Fruit fly (Drosophila melanogaster): ENCODE measurements around the gene CG4829.

The CG4829 gene

DNA sequence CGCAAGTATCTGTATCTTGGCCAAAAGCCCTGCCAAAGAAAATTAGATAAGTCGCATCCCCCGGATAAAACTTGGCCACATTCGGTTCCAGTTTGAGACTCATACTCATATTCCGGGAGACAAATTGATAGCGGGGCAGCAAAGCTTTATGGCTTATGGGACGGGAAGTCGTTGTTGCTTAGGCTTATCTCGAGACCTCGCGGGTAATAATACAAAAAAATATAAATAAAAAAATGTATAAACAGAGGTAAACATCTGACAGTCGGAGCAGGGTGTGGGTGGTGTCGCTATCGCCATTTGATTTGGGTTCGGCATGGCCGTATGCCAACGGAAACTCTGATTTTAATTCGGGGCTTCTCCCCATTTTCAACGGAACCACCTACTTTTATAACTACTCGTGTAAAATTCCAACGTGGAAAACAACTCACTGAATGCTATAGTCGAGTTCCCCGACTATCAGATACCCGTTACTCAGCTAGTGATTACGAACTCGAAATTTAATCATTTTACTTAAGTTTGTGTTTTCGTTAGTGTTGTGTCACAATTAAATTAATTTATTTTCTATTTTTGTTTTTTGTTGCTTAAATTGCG lies 26.2 kb downstream of the CG4829 start (continued):
- TF ChIP-seq seq (GFP tag; IDR thresholded peaks at IDR 0.05) = no peak
- no peak for TF ChIP-seq HLH54F (GFP tag; optimal IDR thresholded peaks at IDR 0.05)
- TF ChIP-seq twi (tag; optimal IDR thresholded peaks at IDR 0.05) = no peak
- no peak for TF ChIP-seq Elba2 (GFP tag; optimal IDR thresholded peaks at IDR 0.05)
- peak; percentile 79 for TF ChIP-seq CG13894 (tag; optimal IDR thresholded peaks at IDR 0.05)
- TF ChIP-seq pan (optimal IDR thresholded peaks at IDR 0.05) = no peak
- no peak for TF ChIP-seq pan (GFP tag; optimal IDR thresholded peaks at IDR 0.05 in 1 of 2, IDR thresholded peaks at IDR 0.05 in 1 of 2)
- TF ChIP-seq tin (GFP tag; optimal IDR thresholded peaks at IDR 0.05) = no peak
- no peak for TF ChIP-seq Dip3 (GFP tag; optimal IDR thresholded peaks at IDR 0.05)
- peak; percentile 16; the same call in 1 of the 2 replicates for TF ChIP-seq inv (GFP tag; IDR thresholded peaks at IDR 0.05; ENCODE audit: partially characterized antibody)
- TF ChIP-seq CG9932 (GFP tag; IDR thresholded peaks at IDR 0.05) = no peak
- peak; percentile 45; the same call in 1 of the 2 replicates for TF ChIP-seq tna (GFP tag; IDR thresholded peaks at IDR 0.05; ENCODE audit: partially characterized antibody)
- TF ChIP-seq CG6654 (GFP tag; optimal IDR thresholded peaks at IDR 0.05) = no peak
- no peak for TF ChIP-seq CG17612 (GFP tag; IDR thresholded peaks at IDR 0.05)
- peak; percentile 34 for TF ChIP-seq CG12769 (tag; optimal IDR thresholded peaks at IDR 0.05)
- TF ChIP-seq Mrtf (GFP tag; IDR thresholded peaks at IDR 0.05) = no peak
- TF ChIP-seq nerfin-2 (GFP tag; IDR thresholded peaks at IDR 0.05; ENCODE audit: partially characterized antibody) = peak; percentile 53; the same call in 1 of the 2 replicates
- TF ChIP-seq Kr (GFP tag; optimal IDR thresholded peaks at IDR 0.05) = no peak
- no peak for TF ChIP-seq CG18011 (GFP tag; optimal IDR thresholded peaks at IDR 0.05)
- TF ChIP-seq emc (GFP tag; optimal IDR thresholded peaks at IDR 0.05) = no peak
- no peak for TF ChIP-seq esg (GFP tag; conservative IDR thresholded peaks at IDR 0.05)
- TF ChIP-seq gro (GFP tag; optimal IDR thresholded peaks at IDR 0.05) = no peak
- peak; percentile 3 for TF ChIP-seq exex (tag; optimal IDR thresholded peaks at IDR 0.05)
- no peak for TF ChIP-seq cato (GFP tag; optimal IDR thresholded peaks at IDR 0.05; ENCODE audit: borderline replicate concordance)
- peak; percentile 12 for TF ChIP-seq CG34376 (GFP tag; optimal IDR thresholded peaks at IDR 0.05)
- TF ChIP-seq CG1603 (tag; optimal IDR thresholded peaks at IDR 0.05) = no peak
- no peak for TF ChIP-seq bcd (GFP tag; optimal IDR thresholded peaks at IDR 0.05)
- TF ChIP-seq mld (GFP tag; IDR thresholded peaks at IDR 0.05; ENCODE audit: partially characterized antibody) = no peak
- no peak for TF ChIP-seq jigr1 (GFP tag; IDR thresholded peaks at IDR 0.05)
- TF ChIP-seq dysf (GFP tag; IDR thresholded peaks at IDR 0.05) = no peak
- TF ChIP-seq cwo (GFP tag; optimal IDR thresholded peaks at IDR 0.05) = peak; percentile 6
- TF ChIP-seq CG33557 (GFP tag; optimal IDR thresholded peaks at IDR 0.05) = no peak
- TF ChIP-seq zen (tag; optimal IDR thresholded peaks at IDR 0.05) = no peak
- no peak for TF ChIP-seq Sin3A (optimal IDR thresholded peaks at IDR 0.05)
- peak; percentile 5 for TF ChIP-seq mirr (GFP tag; optimal IDR thresholded peaks at IDR 0.05)
- no peak for TF ChIP-seq BEAF-32 (GFP tag; optimal IDR thresholded peaks at IDR 0.05)
- no peak for TF ChIP-seq CG2129 (GFP tag; IDR thresholded peaks at IDR 0.05; ENCODE audit: partially characterized antibody)
- TF ChIP-seq CG1233 (GFP tag; optimal IDR thresholded peaks at IDR 0.05) = no peak
- TF ChIP-seq Nf-YC (tag; optimal IDR thresholded peaks at IDR 0.05) = no peak
- TF ChIP-seq CG2678 (tag; optimal IDR thresholded peaks at IDR 0.05) = peak; percentile 10

DNA sequence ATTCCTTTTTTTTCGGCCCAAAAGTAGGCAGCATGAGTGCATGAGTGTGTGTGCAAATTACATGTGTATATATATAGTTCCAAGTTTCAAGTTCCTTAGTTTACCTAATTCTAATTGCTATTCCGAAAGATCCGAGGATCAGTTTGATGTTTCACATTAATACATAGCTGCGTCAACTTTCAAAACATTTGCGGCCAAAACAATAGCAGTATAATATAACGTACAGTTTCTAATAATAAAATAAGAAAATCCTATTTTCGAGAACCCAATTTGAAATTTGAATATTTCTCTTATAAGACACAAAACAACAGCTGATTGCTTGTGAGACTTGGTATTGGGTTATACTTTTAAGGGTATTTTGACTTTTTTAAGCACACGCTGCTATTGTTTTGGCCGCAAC lies 27.5 kb downstream of the CG4829 start:
- TF ChIP-seq gem (tag; optimal IDR thresholded peaks at IDR 0.05) (peak; percentile 36), CTCF (GFP tag; optimal IDR thresholded peaks at IDR 0.05) (peak; percentile 41), cg (GFP tag; optimal IDR thresholded peaks at IDR 0.05) (peak; percentile 47), nom (GFP tag; optimal IDR thresholded peaks at IDR 0.05) (peak; percentile 27), CG1603 (tag; optimal IDR thresholded peaks at IDR 0.05) (peak; percentile 2), Elba2 (GFP tag; optimal IDR thresholded peaks at IDR 0.05) (peak; percentile 57), insv (GFP tag; optimal IDR thresholded peaks at IDR 0.05) (peak in 1 of 2 experiments; percentile 69), slou (GFP tag; optimal IDR thresholded peaks at IDR 0.05) (no peak), vvl (GFP tag; IDR thresholded peaks at IDR 0.05) (no peak), gfzf (GFP tag; optimal IDR thresholded peaks at IDR 0.05) (no peak), CHES-1-like (GFP tag; optimal IDR thresholded peaks at IDR 0.05) (no peak), sim (GFP tag; IDR thresholded peaks at IDR 0.05) (no peak), CG11696 (GFP tag; IDR thresholded peaks at IDR 0.05) (no peak), cad (GFP tag; optimal IDR thresholded peaks at IDR 0.05) (no peak)

Data from whole organism, embryonic.